Fruit fly (Drosophila melanogaster) whole organism, embryonic: Measurements from ENCODE around the gene stg.

ENCODE experiments used
- Abd-B ChIP-seq: fragments of 200-800 bp; sonication (Bioruptor generic); optimal IDR thresholded peaks from 2 replicates; lab custom pipeline; 2018; ENCODE audit warnings: missing biosample characterization, mild to moderate bottlenecking, missing genetic modification characterization, moderate library complexity
- Antp ChIP-seq: fragments of 200-800 bp; sonication (Bioruptor generic); optimal IDR thresholded peaks from 3 replicates; lab custom pipeline; 2016; ENCODE audit warnings: missing biosample characterization, missing genetic modification characterization
- Blimp-1 ChIP-seq: fragments of 200-800 bp; sonication (Bioruptor generic); optimal IDR thresholded peaks from 3 replicates; lab custom pipeline; 2018; ENCODE audit warnings: missing biosample characterization, missing genetic modification characterization, mild to moderate bottlenecking, moderate library complexity, missing genetic modification reagents
- CG10209 ChIP-seq: fragments of 200-800 bp; sonication (Bioruptor generic); optimal IDR thresholded peaks from 3 replicates; lab custom pipeline; 2017; ENCODE audit warnings: missing biosample characterization, mild to moderate bottlenecking, missing genetic modification characterization, missing genetic modification reagents
- CG1024 ChIP-seq: fragments of 200-800 bp; sonication (Bioruptor generic); IDR thresholded peaks from 2 replicates; pipeline ENCODE4 v1.3.6; 2022; ENCODE audit warnings: missing biosample characterization, missing genetic modification characterization
- CG11093 ChIP-seq: fragments of 200-800 bp; sonication (Bioruptor generic); IDR thresholded peaks from 3 replicates; pipeline ENCODE4 v1.3.6; 2022; ENCODE audit warnings: missing biosample characterization, missing genetic modification characterization
- CG12299 ChIP-seq: fragments of 200-800 bp; sonication (Bioruptor generic); optimal IDR thresholded peaks from 2 replicates; lab custom pipeline; 2018; ENCODE audit warnings: missing biosample characterization, mild to moderate bottlenecking, missing genetic modification characterization
- CG14050 ChIP-seq: fragments of 200-800 bp; sonication (Bioruptor generic); IDR thresholded peaks from 3 replicates; pipeline ENCODE4 v1.3.6; 2022; ENCODE audit warnings: missing biosample characterization, missing genetic modification characterization
- CG1603 ChIP-seq: fragments of 200-800 bp; sonication (Bioruptor generic); optimal IDR thresholded peaks from 2 replicates; lab custom pipeline; 2019; ENCODE audit warnings: missing biosample characterization, mild to moderate bottlenecking, missing genetic modification characterization, moderate library complexity
- CG17829 ChIP-seq: fragments of 200-800 bp; optimal IDR thresholded peaks from 2 replicates; lab custom pipeline; 2019; ENCODE audit warnings: missing biosample characterization, mild to moderate bottlenecking, missing genetic modification characterization, moderate library complexity
- CG30020 ChIP-seq: fragments of 200-800 bp; optimal IDR thresholded peaks from 2 replicates; lab custom pipeline; 2019; ENCODE audit warnings: missing biosample characterization, mild to moderate bottlenecking, missing genetic modification characterization, moderate library complexity
- CG31388 ChIP-seq: fragments of 200-800 bp; sonication (Bioruptor generic); optimal IDR thresholded peaks from 2 replicates; lab custom pipeline; 2016; ENCODE audit warnings: missing biosample characterization, missing genetic modification characterization
- CG32532 ChIP-seq: fragments of 200-800 bp; sonication (Bioruptor generic); IDR thresholded peaks from 2 replicates; pipeline ENCODE4 v1.3.6; 2022; ENCODE audit warnings: missing biosample characterization, missing genetic modification characterization
- CG3726 ChIP-seq: fragments of 200-800 bp; sonication (Bioruptor generic); IDR thresholded peaks from 3 replicates; pipeline ENCODE4, ENCODE4 v1.3.6; 2022; ENCODE audit warnings: missing biosample characterization, missing genetic modification characterization
- CG3838 ChIP-seq: fragments of 200-800 bp; sonication (Bioruptor generic); optimal IDR thresholded peaks from 3 replicates; lab custom pipeline; 2016; ENCODE audit warnings: missing biosample characterization, missing genetic modification characterization
- CG4404 ChIP-seq: fragments of 200-800 bp; sonication (Bioruptor generic); IDR thresholded peaks from 2 replicates; pipeline ENCODE4 v1.3.6; 2022; ENCODE audit warnings: missing biosample characterization, missing genetic modification characterization
- CG4617 ChIP-seq: fragments of 200-800 bp; sonication (Bioruptor generic); optimal IDR thresholded peaks from 3 replicates; lab custom pipeline; 2016; ENCODE audit warnings: missing biosample characterization, missing genetic modification characterization, borderline replicate concordance
- CG5180 ChIP-seq: fragments of 200-800 bp; sonication (Bioruptor generic); optimal IDR thresholded peaks from 3 replicates; lab custom pipeline; 2017; ENCODE audit warnings: missing biosample characterization, missing genetic modification characterization, mild to moderate bottlenecking, moderate library complexity, missing genetic modification reagents
- CG7928 ChIP-seq: fragments of 200-800 bp; sonication (Bioruptor generic); optimal IDR thresholded peaks from 2 replicates; lab custom pipeline; 2017; ENCODE audit warnings: missing biosample characterization, mild to moderate bottlenecking, missing genetic modification characterization
- Chrac-16 ChIP-seq: fragments of 200-800 bp; sonication (Bioruptor generic); optimal IDR thresholded peaks from 3 replicates; lab custom pipeline; 2016; ENCODE audit warnings: missing biosample characterization, missing genetic modification characterization
- Dip3 ChIP-seq: fragments of 200-800 bp; sonication (Bioruptor generic); optimal IDR thresholded peaks from 3 replicates; lab custom pipeline; 2016; ENCODE audit warnings: missing biosample characterization, missing genetic modification characterization
- Dll ChIP-seq: fragments of 200-800 bp; sonication (Bioruptor generic); IDR thresholded peaks from 4 replicates; pipeline ENCODE4 v1.3.6; 2022; ENCODE audit warnings: missing biosample characterization, missing genetic modification characterization; ENCODE audit not compliant: partially characterized antibody
- Hsf ChIP-seq: fragments of 200-800 bp; sonication (Bioruptor generic); optimal IDR thresholded peaks from 3 replicates; lab custom pipeline; 2016; ENCODE audit warnings: missing biosample characterization, missing genetic modification characterization
- Mad ChIP-seq: fragments of 200-800 bp; sonication (Bioruptor generic); optimal IDR thresholded peaks from 2 replicates; lab custom pipeline; 2016; ENCODE audit warnings: missing biosample characterization, missing genetic modification characterization
- Six4 ChIP-seq: fragments of 200-800 bp; sonication (Bioruptor generic); optimal IDR thresholded peaks from 2 replicates; lab custom pipeline; 2016; ENCODE audit warnings: missing biosample characterization, missing genetic modification characterization
- Stat92E ChIP-seq, 3 experiments: fragments of >200 bp in 2 of 3; fragments of 200-800 bp in 1 of 3; sonication (Bioruptor generic) in 1 of 3; optimal IDR thresholded peaks; 2 replicates each; lab custom pipeline; 2017 to 2019; ENCODE audit warnings: missing biosample characterization in 3 of 3, missing genetic modification characterization in 3 of 3, mild to moderate bottlenecking in 1 of 3, moderate library complexity in 1 of 3
- bcd ChIP-seq: fragments of 200-800 bp; sonication (Bioruptor generic); optimal IDR thresholded peaks from 2 replicates; lab custom pipeline; 2017; ENCODE audit warnings: missing biosample characterization, mild to moderate bottlenecking, missing genetic modification characterization
- chn ChIP-seq: fragments of 200-800 bp; sonication (Bioruptor generic); optimal IDR thresholded peaks from 2 replicates; lab custom pipeline; 2016; ENCODE audit warnings: missing biosample characterization, missing genetic modification characterization
- crp ChIP-seq, 2 experiments: fragments of 200-800 bp; sonication (Bioruptor generic); optimal IDR thresholded peaks; 2 replicates in 1 of 2; 3 replicates in 1 of 2; lab custom pipeline; 2017; ENCODE audit warnings: missing biosample characterization in 2 of 2, missing genetic modification characterization in 2 of 2, mild to moderate bottlenecking in 1 of 2, moderate library complexity in 1 of 2
- dan ChIP-seq: fragments of 200-800 bp; sonication (Bioruptor generic); IDR thresholded peaks from 2 replicates; pipeline ENCODE4 v1.3.6; 2022; ENCODE audit warnings: missing biosample characterization, missing genetic modification characterization
- disco-r ChIP-seq: fragments of 200-800 bp; sonication (Bioruptor generic); optimal IDR thresholded peaks from 2 replicates; lab custom pipeline; 2016; ENCODE audit warnings: missing biosample characterization, missing genetic modification characterization
- dpn ChIP-seq, 2 experiments: fragments of 200-800 bp; sonication (Bioruptor generic); optimal IDR thresholded peaks; 3 replicates each; lab custom pipeline; 2016; ENCODE audit warnings: missing biosample characterization in 2 of 2, missing genetic modification characterization in 2 of 2
- fu2 ChIP-seq: fragments of 200-800 bp; sonication (Bioruptor generic); optimal IDR thresholded peaks from 2 replicates; lab custom pipeline; 2016; ENCODE audit warnings: missing biosample characterization, missing genetic modification characterization
- gsb-n ChIP-seq: fragments of 200-800 bp; sonication (Bioruptor generic); optimal IDR thresholded peaks from 3 replicates; lab custom pipeline; 2018; ENCODE audit warnings: missing biosample characterization, mild to moderate bottlenecking, missing genetic modification characterization
- gt ChIP-seq: fragments of 200-800 bp; sonication (Bioruptor generic); IDR thresholded peaks from 2 replicates; pipeline ENCODE4 v1.3.6; 2022; ENCODE audit warnings: missing biosample characterization, missing genetic modification characterization
- insv ChIP-seq, 2 experiments: fragments of 200-800 bp; sonication (Bioruptor generic); optimal IDR thresholded peaks; 3 replicates each; lab custom pipeline; 2016 to 2018; ENCODE audit warnings: missing biosample characterization in 2 of 2, missing genetic modification characterization in 2 of 2
- luna ChIP-seq: fragments of 200-800 bp; sonication (Bioruptor generic); optimal IDR thresholded peaks from 2 replicates; lab custom pipeline; 2016; ENCODE audit warnings: missing biosample characterization, missing genetic modification characterization
- mam ChIP-seq: fragments of 200-800 bp; sonication (Bioruptor generic); optimal IDR thresholded peaks from 3 replicates; lab custom pipeline; 2016; ENCODE audit warnings: missing biosample characterization, missing genetic modification characterization
- p53 ChIP-seq: fragments of 200-800 bp; sonication (Bioruptor generic); optimal IDR thresholded peaks from 2 replicates; lab custom pipeline; 2016; ENCODE audit warnings: missing biosample characterization, missing genetic modification characterization
- peb ChIP-seq: fragments of 200-800 bp; sonication (Bioruptor generic); IDR thresholded peaks from 2 replicates; pipeline ENCODE4 v1.3.6; 2022; ENCODE audit warnings: missing biosample characterization, missing genetic modification characterization
- pho ChIP-seq: fragments of 200-800 bp; sonication (Bioruptor generic); optimal IDR thresholded peaks from 2 replicates; lab custom pipeline; 2016; ENCODE audit warnings: missing biosample characterization, missing genetic modification characterization
- prd ChIP-seq, 3 experiments: fragments of >200 bp in 2 of 3; fragments of 200-800 bp in 1 of 3; sonication (Bioruptor generic) in 1 of 3; optimal IDR thresholded peaks in 2 of 3; IDR thresholded peaks in 1 of 3; 2 replicates in 2 of 3; 3 replicates in 1 of 3; pipeline versions ENCODE4 v1.3.6 to Lab custom; 2017 to 2022; ENCODE audit warnings: missing biosample characterization in 1 of 3, missing genetic modification characterization in 1 of 3
- row ChIP-seq: fragments of 200-800 bp; sonication (Bioruptor generic); IDR thresholded peaks from 3 replicates; pipeline ENCODE4 v1.3.6; 2022; ENCODE audit warnings: missing biosample characterization, missing genetic modification characterization
- scrt ChIP-seq: fragments of 200-800 bp; sonication (Bioruptor generic); optimal IDR thresholded peaks from 2 replicates; lab custom pipeline; 2018; ENCODE audit warnings: missing biosample characterization, mild to moderate bottlenecking, missing genetic modification characterization, moderate library complexity
- stwl ChIP-seq: fragments of 200-800 bp; sonication (Bioruptor generic); optimal IDR thresholded peaks from 3 replicates; lab custom pipeline; 2018; ENCODE audit warnings: missing biosample characterization, mild to moderate bottlenecking, missing genetic modification characterization, moderate library complexity
- unc-4 ChIP-seq: fragments of 200-800 bp; sonication (Bioruptor generic); IDR thresholded peaks from 2 replicates; pipeline ENCODE4 v1.3.6; 2022; ENCODE audit warnings: missing biosample characterization, missing genetic modification characterization; ENCODE audit not compliant: partially characterized antibody
- usp ChIP-seq: fragments of >200 bp; optimal IDR thresholded peaks from 2 replicates; lab custom pipeline; 2017; ENCODE audit warnings: missing biosample characterization, missing genetic modification characterization
- vfl ChIP-seq: fragments of 200-800 bp; sonication (Bioruptor generic); optimal IDR thresholded peaks from 2 replicates; lab custom pipeline; 2016; ENCODE audit warnings: missing biosample characterization, missing genetic modification characterization
- wdn ChIP-seq: fragments of 200-800 bp; sonication (Bioruptor generic); IDR thresholded peaks from 2 replicates; pipeline ENCODE4 v1.3.6; 2022; ENCODE audit warnings: missing biosample characterization, missing genetic modification characterization
- zf30C ChIP-seq: fragments of 200-800 bp; sonication (Bioruptor generic); optimal IDR thresholded peaks from 3 replicates; lab custom pipeline; 2018; ENCODE audit warnings: missing biosample characterization, mild to moderate bottlenecking, missing genetic modification characterization

stg gene

dm6 chr3R:29214262-29214661 lies 41.3 kb downstream of the stg start (continued):
- TF ChIP-seq CG4404 (peak; percentile 98), chn (peak; percentile 99), wdn (GFP tag; lab: Robert Waterston, UW) (peak; percentile 99), CG11093 (GFP tag; lab: Robert Waterston, UW) (peak; percentile 98), p53 (GFP tag; lab: Kevin White, UChicago) (peak; percentile 97), gsb-n (tag; lab: Kevin White, UChicago) (peak; percentile 100), zf30C (peak; percentile 62), row (GFP tag; lab: Robert Waterston, UW) (peak; percentile 100), stwl (tag; lab: Kevin White, UChicago) (peak; percentile 97), Abd-B (GFP tag; lab: Kevin White, UChicago) (peak; percentile 98), scrt (GFP tag; lab: Kevin White, UChicago) (peak; percentile 98), Stat92E (GFP tag; optimal IDR thresholded peaks at IDR 0.05; lab: Kevin White, UChicago) (peak in 1 of 3 experiments; percentile 99), crp (GFP tag; optimal IDR thresholded peaks at IDR 0.05; lab: Kevin White, UChicago) (peak; percentile 24 to 76), usp (no peak), Dip3 (GFP tag; lab: Kevin White, UChicago) (peak; percentile 99), CG32532 (GFP tag; lab: Robert Waterston, UW) (peak; percentile 99), Hsf (GFP tag; lab: Kevin White, UChicago) (peak; percentile 99), insv (GFP tag; optimal IDR thresholded peaks at IDR 0.05; lab: Kevin White, UChicago) (peak; percentile 82 to 85), luna (GFP tag; lab: Kevin White, UChicago) (peak; percentile 96), CG3838 (GFP tag; lab: Kevin White, UChicago) (peak; percentile 98), CG3726 (GFP tag; lab: Robert Waterston, UW) (peak; percentile 99), CG7928 (GFP tag; lab: Kevin White, UChicago) (peak; percentile 86), dan (GFP tag; lab: Robert Waterston, UW) (peak; percentile 98), CG5180 (GFP tag; lab: Kevin White, UChicago) (peak; percentile 94), mam (GFP tag; lab: Kevin White, UChicago) (peak; percentile 99), peb (GFP tag; lab: Robert Waterston, UW) (peak; percentile 99), CG10209 (GFP tag; lab: Kevin White, UChicago) (peak; percentile 99), CG4617 (peak; percentile 99), Six4 (peak; percentile 99), CG30020 (tag; lab: Kevin White, UChicago) (peak; percentile 91), prd (optimal IDR thresholded peaks at IDR 0.05; lab: Kevin White, UChicago) (no peak), prd (GFP tag; IDR thresholded peaks at IDR 0.05; lab: Robert Waterston, UW) (peak; percentile 99), Antp (peak; percentile 99), CG17829 (peak; percentile 100), CG14050 (GFP tag; lab: Robert Waterston, UW) (peak; percentile 99), CG12299 (tag; lab: Kevin White, UChicago) (peak; percentile 99), unc-4 (GFP tag; lab: Robert Waterston, UW) (no peak), dpn (GFP tag; optimal IDR thresholded peaks at IDR 0.05; lab: Kevin White, UChicago) (peak; percentile 99), bcd (peak; percentile 99), disco-r (peak; percentile 99), CG31388 (peak; percentile 98), Blimp-1 (GFP tag; lab: Kevin White, UChicago) (peak; percentile 98), pho (GFP tag; lab: Kevin White, UChicago) (peak; percentile 99), CG1603 (tag; lab: Kevin White, UChicago) (peak; percentile 96), gt (GFP tag; lab: Robert Waterston, UW) (peak; percentile 98), Dll (GFP tag; lab: Robert Waterston, UW) (peak; percentile 24; the same call in 1 of the 4 replicates), CG1024 (GFP tag; lab: Robert Waterston, UW) (peak; percentile 98), Mad (GFP tag; lab: Kevin White, UChicago) (peak; percentile 99), vfl (GFP tag; lab: Kevin White, UChicago) (peak; percentile 99), Chrac-16 (peak; percentile 99), fu2 (GFP tag; lab: Kevin White, UChicago) (peak; percentile 97)
